Fruit fly (Drosophila melanogaster) whole organism, embryonic: ENCODE results near the gene CG10481.

ENCODE experiments used
- Antp ChIP-seq: fragments of 200-800 bp; sonication (Bioruptor generic); optimal IDR thresholded peaks from 3 replicates; lab custom pipeline; 2016; ENCODE audit warnings: missing biosample characterization, missing genetic modification characterization
- Asciz ChIP-seq: fragments of 200-800 bp; sonication (Bioruptor generic); optimal IDR thresholded peaks from 2 replicates; lab custom pipeline; 2017; ENCODE audit warnings: missing biosample characterization, mild to moderate bottlenecking, missing genetic modification characterization, missing genetic modification reagents
- Atf6 ChIP-seq: fragments of 200-800 bp; sonication (Bioruptor generic); IDR thresholded peaks from 2 replicates; pipeline ENCODE4 v1.3.6; 2022; ENCODE audit warnings: missing biosample characterization, missing genetic modification characterization
- B-H1 ChIP-seq: fragments of 200-800 bp; sonication (Bioruptor generic); IDR thresholded peaks from 3 replicates; pipeline ENCODE4 v1.3.6; 2022; ENCODE audit warnings: missing biosample characterization, missing genetic modification characterization
- Blimp-1 ChIP-seq: fragments of 200-800 bp; sonication (Bioruptor generic); optimal IDR thresholded peaks from 3 replicates; lab custom pipeline; 2018; ENCODE audit warnings: missing biosample characterization, missing genetic modification characterization, mild to moderate bottlenecking, moderate library complexity, missing genetic modification reagents
- CG1024 ChIP-seq: fragments of 200-800 bp; sonication (Bioruptor generic); IDR thresholded peaks from 2 replicates; pipeline ENCODE4 v1.3.6; 2022; ENCODE audit warnings: missing biosample characterization, missing genetic modification characterization
- CG10366 ChIP-seq: fragments of 200-800 bp; sonication (Bioruptor generic); IDR thresholded peaks from 2 replicates; pipeline ENCODE4 v1.3.6; 2022; ENCODE audit warnings: missing biosample characterization, missing genetic modification characterization
- CG10654 ChIP-seq: fragments of 200-800 bp; sonication (Bioruptor generic); optimal IDR thresholded peaks from 2 replicates; lab custom pipeline; 2016; ENCODE audit warnings: missing biosample characterization, missing genetic modification characterization
- CG11398 ChIP-seq: fragments of 200-800 bp; sonication (Bioruptor generic); optimal IDR thresholded peaks from 2 replicates; lab custom pipeline; 2016; ENCODE audit warnings: missing biosample characterization, missing genetic modification characterization
- CG11723 ChIP-seq: fragments of 200-800 bp; sonication (Bioruptor generic); optimal IDR thresholded peaks from 2 replicates; lab custom pipeline; 2017; ENCODE audit warnings: missing biosample characterization, mild to moderate bottlenecking, missing genetic modification characterization
- CG12236 ChIP-seq: fragments of 200-800 bp; sonication (Bioruptor generic); optimal IDR thresholded peaks from 2 replicates; lab custom pipeline; 2016; ENCODE audit warnings: missing biosample characterization, missing genetic modification characterization
- CG1233 ChIP-seq: fragments of 200-800 bp; sonication (Bioruptor generic); optimal IDR thresholded peaks from 4 replicates; lab custom pipeline; 2018; ENCODE audit warnings: missing biosample characterization, mild to moderate bottlenecking, missing genetic modification characterization
- CG14667 ChIP-seq: fragments of 200-800 bp; sonication (Bioruptor generic); IDR thresholded peaks from 2 replicates; pipeline ENCODE4 v1.3.6; 2022; ENCODE audit warnings: missing biosample characterization, missing genetic modification characterization
- CG15269 ChIP-seq: fragments of 200-800 bp; sonication (Bioruptor generic); optimal IDR thresholded peaks from 2 replicates; lab custom pipeline; 2018; ENCODE audit warnings: missing biosample characterization, mild to moderate bottlenecking, missing genetic modification characterization, moderate library complexity
- CG15601 ChIP-seq: fragments of 200-800 bp; sonication (Bioruptor generic); optimal IDR thresholded peaks from 3 replicates; lab custom pipeline; 2019; ENCODE audit warnings: missing biosample characterization, mild to moderate bottlenecking, missing genetic modification characterization, moderate library complexity
- CG16779 ChIP-seq: fragments of 200-800 bp; sonication (Bioruptor generic); IDR thresholded peaks from 2 replicates; pipeline ENCODE4 v1.3.6; 2022; ENCODE audit warnings: missing biosample characterization, missing genetic modification characterization
- CG1792 ChIP-seq: fragments of 200-800 bp; sonication (Bioruptor generic); optimal IDR thresholded peaks from 2 replicates; lab custom pipeline; 2016; ENCODE audit warnings: missing biosample characterization, missing genetic modification characterization
- CG18262 ChIP-seq: fragments of 200-800 bp; optimal IDR thresholded peaks from 3 replicates; lab custom pipeline; 2019; ENCODE audit warnings: missing biosample characterization, mild to moderate bottlenecking, missing genetic modification characterization, moderate library complexity
- CG31365 ChIP-seq: fragments of 200-800 bp; sonication (Bioruptor generic); optimal IDR thresholded peaks from 2 replicates; lab custom pipeline; 2018; ENCODE audit warnings: missing biosample characterization, mild to moderate bottlenecking, missing genetic modification characterization
- CG3163 ChIP-seq: fragments of 200-800 bp; sonication (Bioruptor generic); optimal IDR thresholded peaks from 3 replicates; lab custom pipeline; 2016; ENCODE audit warnings: missing biosample characterization, missing genetic modification characterization
- CG32532 ChIP-seq: fragments of 200-800 bp; sonication (Bioruptor generic); IDR thresholded peaks from 2 replicates; pipeline ENCODE4 v1.3.6; 2022; ENCODE audit warnings: missing biosample characterization, missing genetic modification characterization
- CG32767 ChIP-seq: fragments of 200-800 bp; sonication (Bioruptor generic); IDR thresholded peaks from 2 replicates; pipeline ENCODE4 v1.3.6; 2022; ENCODE audit warnings: missing biosample characterization, missing genetic modification characterization
- CG3407 ChIP-seq: fragments of 200-800 bp; sonication (Bioruptor generic); optimal IDR thresholded peaks from 2 replicates; lab custom pipeline; 2018; ENCODE audit warnings: missing biosample characterization, mild to moderate bottlenecking, missing genetic modification characterization
- CG3847 ChIP-seq: fragments of 200-800 bp; sonication (Bioruptor generic); IDR thresholded peaks from 2 replicates; pipeline ENCODE4 v1.3.6; 2022; ENCODE audit warnings: missing biosample characterization, missing genetic modification characterization
- CG7786 ChIP-seq: fragments of 200-800 bp; sonication (Bioruptor generic); optimal IDR thresholded peaks from 2 replicates; lab custom pipeline; 2016; ENCODE audit warnings: missing biosample characterization, missing genetic modification characterization
- CG9437 ChIP-seq: fragments of 200-800 bp; sonication (Bioruptor generic); optimal IDR thresholded peaks from 2 replicates; lab custom pipeline; 2018; ENCODE audit warnings: missing biosample characterization, mild to moderate bottlenecking, missing genetic modification characterization
- CG9727 ChIP-seq: fragments of 200-800 bp; sonication (Bioruptor generic); optimal IDR thresholded peaks from 3 replicates; lab custom pipeline; 2017; ENCODE audit warnings: missing biosample characterization, mild to moderate bottlenecking, missing genetic modification characterization
- Dref ChIP-seq: fragments of 200-800 bp; sonication (Bioruptor generic); IDR thresholded peaks from 2 replicates; pipeline ENCODE4 v1.3.6; 2022; ENCODE audit warnings: missing biosample characterization, missing genetic modification characterization
- E2f1 ChIP-seq: fragments of 200-800 bp; sonication (Bioruptor generic); IDR thresholded peaks from 2 replicates; pipeline ENCODE4 v1.3.6; 2022; ENCODE audit warnings: missing biosample characterization, missing genetic modification characterization
- Fer1 ChIP-seq: fragments of 200-800 bp; sonication (Bioruptor generic); optimal IDR thresholded peaks from 2 replicates; lab custom pipeline; 2017; ENCODE audit warnings: missing biosample characterization, mild to moderate bottlenecking, missing genetic modification characterization
- Jarid2 ChIP-seq: fragments of 200-800 bp; sonication (Bioruptor generic); optimal IDR thresholded peaks from 3 replicates; lab custom pipeline; 2017; ENCODE audit warnings: mild to moderate bottlenecking, missing biosample characterization, missing genetic modification reagents, missing genetic modification characterization
- NC2β ChIP-seq: fragments of 200-800 bp; sonication (Bioruptor generic); optimal IDR thresholded peaks from 2 replicates; lab custom pipeline; 2016; ENCODE audit warnings: missing biosample characterization, missing genetic modification characterization
- TFAM ChIP-seq: fragments of 200-800 bp; sonication (Bioruptor generic); optimal IDR thresholded peaks from 2 replicates; lab custom pipeline; 2017; ENCODE audit warnings: missing biosample characterization, missing genetic modification characterization, inconsistent platforms
- YL-1 ChIP-seq: fragments of 200-800 bp; sonication (Bioruptor generic); optimal IDR thresholded peaks from 3 replicates; lab custom pipeline; 2017; ENCODE audit warnings: missing biosample characterization, mild to moderate bottlenecking, missing genetic modification characterization
- chn ChIP-seq: fragments of 200-800 bp; sonication (Bioruptor generic); optimal IDR thresholded peaks from 2 replicates; lab custom pipeline; 2016; ENCODE audit warnings: missing biosample characterization, missing genetic modification characterization
- ci ChIP-seq: fragments of 200-800 bp; sonication (Bioruptor generic); IDR thresholded peaks from 3 replicates; pipeline ENCODE4 v1.3.6; 2022; ENCODE audit warnings: missing biosample characterization, missing genetic modification characterization
- dan ChIP-seq: fragments of 200-800 bp; sonication (Bioruptor generic); IDR thresholded peaks from 2 replicates; pipeline ENCODE4 v1.3.6; 2022; ENCODE audit warnings: missing biosample characterization, missing genetic modification characterization
- dimm ChIP-seq: fragments of 200-800 bp; sonication (Bioruptor generic); IDR thresholded peaks from 2 replicates; pipeline ENCODE4 v1.3.6; 2022; ENCODE audit warnings: missing biosample characterization, missing genetic modification characterization
- exex ChIP-seq: fragments of 200-800 bp; sonication (Bioruptor generic); optimal IDR thresholded peaks from 4 replicates; lab custom pipeline; 2018; ENCODE audit warnings: missing biosample characterization, mild to moderate bottlenecking, missing genetic modification characterization, moderate library complexity
- jigr1 ChIP-seq: fragments of 200-800 bp; sonication (Bioruptor generic); IDR thresholded peaks from 3 replicates; pipeline ENCODE4 v1.3.6; 2022; ENCODE audit warnings: missing biosample characterization, missing genetic modification characterization
- nerfin-2 ChIP-seq: fragments of 200-800 bp; sonication (Bioruptor generic); IDR thresholded peaks from 2 replicates; pipeline ENCODE4 v1.3.6; 2022; ENCODE audit warnings: missing biosample characterization, missing genetic modification characterization; ENCODE audit not compliant: partially characterized antibody
- nmo ChIP-seq: fragments of 200-800 bp; sonication (Bioruptor generic); optimal IDR thresholded peaks from 2 replicates; lab custom pipeline; 2018; ENCODE audit warnings: missing biosample characterization, mild to moderate bottlenecking, missing genetic modification characterization, moderate library complexity
- oc ChIP-seq: fragments of 200-800 bp; sonication (Bioruptor generic); optimal IDR thresholded peaks from 2 replicates; lab custom pipeline; 2018; ENCODE audit warnings: missing biosample characterization, mild to moderate bottlenecking, missing genetic modification characterization, moderate library complexity
- otp ChIP-seq: fragments of 200-800 bp; sonication (Bioruptor generic); IDR thresholded peaks from 3 replicates; pipeline ENCODE4, ENCODE4 v1.3.6; 2022; ENCODE audit warnings: missing biosample characterization, missing genetic modification characterization
- pb ChIP-seq: fragments of 200-800 bp; sonication (Bioruptor generic); optimal IDR thresholded peaks from 3 replicates; lab custom pipeline; 2016; ENCODE audit warnings: missing biosample characterization, missing genetic modification characterization
- salm ChIP-seq: fragments of 200-800 bp; sonication (Bioruptor generic); optimal IDR thresholded peaks from 2 replicates; lab custom pipeline; 2018; ENCODE audit warnings: missing biosample characterization, mild to moderate bottlenecking, missing genetic modification characterization
- schlank ChIP-seq: fragments of 200-800 bp; sonication (Bioruptor generic); optimal IDR thresholded peaks from 2 replicates; lab custom pipeline; 2018; ENCODE audit warnings: missing biosample characterization, mild to moderate bottlenecking, missing genetic modification characterization
- sens-2 ChIP-seq: fragments of 200-800 bp; sonication (Bioruptor generic); IDR thresholded peaks from 2 replicates; pipeline ENCODE4 v1.3.6; 2022; ENCODE audit warnings: missing biosample characterization, missing genetic modification characterization
- seq ChIP-seq: fragments of 200-800 bp; sonication (Bioruptor generic); IDR thresholded peaks from 2 replicates; pipeline ENCODE4 v1.3.6; 2022; ENCODE audit warnings: missing biosample characterization, missing genetic modification characterization
- slou ChIP-seq: fragments of 200-800 bp; sonication (Bioruptor generic); optimal IDR thresholded peaks from 3 replicates; lab custom pipeline; 2016; ENCODE audit warnings: missing biosample characterization, missing genetic modification characterization
- zfh2 ChIP-seq: fragments of 200-800 bp; sonication (Bioruptor generic); optimal IDR thresholded peaks from 2 replicates; lab custom pipeline; 2016; ENCODE audit warnings: missing biosample characterization, missing genetic modification characterization

The CG10481 gene

DNA sequence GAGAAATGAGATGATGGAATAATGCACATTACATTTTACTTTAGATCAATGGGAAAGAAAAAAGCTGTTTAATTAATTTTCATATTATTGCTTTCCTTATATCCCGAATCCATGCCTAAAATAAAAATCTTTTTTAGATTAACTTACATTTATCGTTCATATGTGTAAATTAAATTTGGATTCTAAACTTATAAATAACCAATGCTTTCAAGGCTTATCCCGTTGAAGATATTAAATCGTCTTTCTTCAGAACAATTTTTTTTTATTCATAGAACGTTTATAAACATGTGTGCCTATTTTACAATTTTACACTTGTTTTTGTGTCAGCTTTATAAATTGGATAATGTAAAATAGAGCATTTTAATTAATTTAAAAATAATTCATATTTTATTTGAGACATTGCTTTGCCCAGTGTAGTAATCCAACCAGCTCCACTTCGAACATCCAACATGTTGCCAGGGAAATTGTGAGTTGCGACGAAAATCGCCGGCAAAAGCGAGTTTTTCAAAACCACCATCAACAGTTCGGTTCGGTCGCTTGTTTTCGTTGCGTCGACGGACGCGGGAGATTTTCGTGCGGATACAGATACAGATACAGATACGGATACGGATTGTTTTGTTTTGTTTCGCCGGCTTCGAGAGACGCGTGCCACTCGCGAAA lies 3.3 kb upstream of the CG10481 start (continued):
- TF ChIP-seq CG3163 (GFP tag; lab: Kevin White, UChicago) = no peak
- 0 out of 2 replicates have a peak, but pooled peaks have one; percentile 20 for TF ChIP-seq CG3847 (GFP tag; lab: Robert Waterston, UW)
- TF ChIP-seq CG10366 (GFP tag; lab: Robert Waterston, UW) = peak; percentile 24; the same call in 1 of the 2 replicates
- TF ChIP-seq exex (tag; lab: Kevin White, UChicago) = no peak
- no peak for TF ChIP-seq CG11398 (GFP tag; lab: Kevin White, UChicago)
- peak; percentile 69 for TF ChIP-seq Fer1 (GFP tag; lab: Kevin White, UChicago)
- TF ChIP-seq chn (GFP tag; lab: Kevin White, UChicago) = no peak
- peak; percentile 28; the same call in 1 of the 2 replicates for TF ChIP-seq seq (GFP tag; lab: Robert Waterston, UW)
- no peak for TF ChIP-seq jigr1 (GFP tag; lab: Robert Waterston, UW)
- TF ChIP-seq CG11723 (GFP tag; lab: Kevin White, UChicago) = peak; percentile 69
- TF ChIP-seq CG32532 = peak; percentile 58; the same call in 1 of the 2 replicates
- TF ChIP-seq ci (GFP tag; lab: Robert Waterston, UW) = peak; percentile 72
- no peak for TF ChIP-seq zfh2 (GFP tag; lab: Kevin White, UChicago)
- peak; percentile 79 for TF ChIP-seq Blimp-1 (GFP tag; lab: Kevin White, UChicago)
- TF ChIP-seq dan (GFP tag; lab: Robert Waterston, UW) = no peak
- TF ChIP-seq NC2β (GFP tag; lab: Kevin White, UChicago) = no peak
- TF ChIP-seq CG14667 (GFP tag; lab: Robert Waterston, UW) = no peak
- TF ChIP-seq nerfin-2 (GFP tag; lab: Robert Waterston, UW) = no peak
- no peak for TF ChIP-seq dimm
- TF ChIP-seq TFAM (GFP tag; lab: Kevin White, UChicago) = no peak
- no peak for TF ChIP-seq schlank (tag; lab: Kevin White, UChicago)
- TF ChIP-seq CG12236 (GFP tag; lab: Kevin White, UChicago) = no peak
- no peak for TF ChIP-seq CG1792 (GFP tag; lab: Kevin White, UChicago)
- peak; percentile 42; the same call in 1 of the 2 replicates for TF ChIP-seq CG1024 (GFP tag; lab: Robert Waterston, UW)
- peak; percentile 78 for TF ChIP-seq CG1233 (GFP tag; lab: Kevin White, UChicago)
- TF ChIP-seq CG16779 (GFP tag; lab: Robert Waterston, UW) = no peak
- TF ChIP-seq Asciz (GFP tag; lab: Kevin White, UChicago) = peak; percentile 81
- peak; percentile 71 for TF ChIP-seq CG15269 (tag; lab: Kevin White, UChicago)
- TF ChIP-seq sens-2 (GFP tag; lab: Robert Waterston, UW) = no peak
- TF ChIP-seq CG7786 (GFP tag; lab: Kevin White, UChicago) = no peak
- peak; percentile 80 for TF ChIP-seq CG3407
- no peak for TF ChIP-seq CG31365 (tag; lab: Kevin White, UChicago)
- no peak for TF ChIP-seq otp (GFP tag; lab: Robert Waterston, UW)
- TF ChIP-seq salm (tag; lab: Kevin White, UChicago) = peak; percentile 76
- TF ChIP-seq CG32767 (GFP tag; lab: Robert Waterston, UW) = no peak
- TF ChIP-seq Dref = no peak
- peak; percentile 82 for TF ChIP-seq CG9437 (GFP tag; lab: Kevin White, UChicago)
- peak; percentile 51 for TF ChIP-seq oc (tag; lab: Kevin White, UChicago)
- peak; percentile 50; the same call in 1 of the 2 replicates for TF ChIP-seq E2f1 (GFP tag; lab: Robert Waterston, UW)
- peak; percentile 11 for TF ChIP-seq YL-1 (GFP tag; lab: Kevin White, UChicago)
- TF ChIP-seq slou (GFP tag; lab: Kevin White, UChicago) = peak; percentile 58
- no peak for TF ChIP-seq Antp
- TF ChIP-seq CG18262 (tag; lab: Kevin White, UChicago) = peak; percentile 95
- TF ChIP-seq CG10654 = peak; percentile 59
- peak; percentile 92 for TF ChIP-seq Jarid2 (GFP tag; lab: Kevin White, UChicago)
- peak; percentile 83 for TF ChIP-seq CG9727
- TF ChIP-seq nmo (GFP tag; lab: Kevin White, UChicago) = peak; percentile 85
- no peak for TF ChIP-seq pb
- peak; percentile 46; the same call in 1 of the 2 replicates for TF ChIP-seq Atf6
- peak; percentile 81 for TF ChIP-seq CG15601 (tag; lab: Kevin White, UChicago)
- TF ChIP-seq B-H1 (GFP tag; lab: Robert Waterston, UW) = peak; percentile 43; the same call in 2 of the 3 replicates
